Worm (Caenorhabditis elegans) whole organism, L2 larva: ENCODE results near the gene daf-9.
A peak's percentile ranks its signal among the peaks of the same experiment; 100 is the strongest.

Experiments used
- C34F6.9 ChIP-seq: fragments of 150-350 bp; optimal IDR thresholded peaks from 2 replicates; lab custom pipeline; 2014; ENCODE audit warnings: missing biosample characterization, missing genetic modification characterization
- F13H6.1 ChIP-seq: sonication (generic microtip); optimal IDR thresholded peaks from 2 replicates; lab custom pipeline; 2016; ENCODE audit warnings: missing genetic modification characterization, missing compliant biosample characterization
- R02D3.7 ChIP-seq: fragments of 150-350 bp; optimal IDR thresholded peaks from 2 replicates; lab custom pipeline; 2014; ENCODE audit warnings: missing biosample characterization, missing genetic modification characterization
- Y55F3AM.14 ChIP-seq: fragments of 200-800 bp; sonication (Bioruptor generic); optimal IDR thresholded peaks from 2 replicates; lab custom pipeline; 2018; ENCODE audit warnings: mild to moderate bottlenecking, missing genetic modification characterization, missing compliant biosample characterization
- alr-1 ChIP-seq: fragments of 150-350 bp; optimal IDR thresholded peaks from 2 replicates; lab custom pipeline; 2014; ENCODE audit warnings: missing biosample characterization, missing genetic modification characterization
- aly-2 ChIP-seq: fragments of 150-350 bp; optimal IDR thresholded peaks from 2 replicates; lab custom pipeline; 2014; ENCODE audit warnings: missing biosample characterization, missing genetic modification characterization
- ama-1 ChIP-seq: fragments of 150-350 bp; optimal IDR thresholded peaks from 2 replicates; lab custom pipeline; 2018; ENCODE audit warnings: inconsistent platforms
- blmp-1 ChIP-seq: sonication (generic microtip); optimal IDR thresholded peaks from 2 replicates; lab custom pipeline; 2017; ENCODE audit warnings: missing genetic modification characterization, mild to moderate bottlenecking, missing compliant biosample characterization, antibody characterized with exemption, moderate library complexity; ENCODE audit not compliant: insufficient read depth
- ceh-16 ChIP-seq: fragments of 150-350 bp; optimal IDR thresholded peaks from 2 replicates; lab custom pipeline; 2014; ENCODE audit warnings: missing biosample characterization, missing genetic modification characterization
- ceh-82 ChIP-seq: fragments of 150-350 bp; optimal IDR thresholded peaks from 2 replicates; lab custom pipeline; 2014; ENCODE audit warnings: missing biosample characterization, missing genetic modification characterization
- crh-2 ChIP-seq: sonication (generic microtip); optimal IDR thresholded peaks from 2 replicates; lab custom pipeline; 2017; ENCODE audit warnings: missing biosample characterization, missing genetic modification characterization
- dmd-4 ChIP-seq: sonication (generic microtip); optimal IDR thresholded peaks from 2 replicates; lab custom pipeline; 2017; ENCODE audit warnings: missing biosample characterization, missing genetic modification characterization
- egl-27 ChIP-seq: sonication (generic microtip); optimal IDR thresholded peaks from 3 replicates; lab custom pipeline; 2017; ENCODE audit warnings: missing biosample characterization, missing genetic modification reagents, missing genetic modification characterization
- elt-3 ChIP-seq: sonication (generic microtip); optimal IDR thresholded peaks from 2 replicates; lab custom pipeline; 2017; ENCODE audit warnings: missing biosample characterization, missing genetic modification characterization
- fos-1 ChIP-seq: fragments of 150-350 bp; optimal IDR thresholded peaks from 2 replicates; lab custom pipeline; 2014; ENCODE audit warnings: missing biosample characterization, missing genetic modification characterization
- gmeb-1 ChIP-seq: fragments of 150-350 bp; optimal IDR thresholded peaks from 2 replicates; lab custom pipeline; 2014; ENCODE audit warnings: missing biosample characterization, missing genetic modification characterization
- lin-11 ChIP-seq: fragments of 150-350 bp; sonication (generic microtip); optimal IDR thresholded peaks from 2 replicates; lab custom pipeline; 2014; ENCODE audit warnings: missing biosample characterization, missing genetic modification characterization, inconsistent platforms, mixed read lengths
- lin-39 ChIP-seq: fragments of 150-350 bp; optimal IDR thresholded peaks from 2 replicates; lab custom pipeline; 2014; ENCODE audit warnings: missing biosample characterization, missing genetic modification reagents, missing genetic modification characterization
- lsy-2 ChIP-seq, 2 experiments: fragments of 150-350 bp in 1 of 2; sonication (generic microtip) in 1 of 2; optimal IDR thresholded peaks; 2 replicates each; lab custom pipeline; 2014 to 2017; ENCODE audit warnings: missing biosample characterization in 2 of 2, missing genetic modification characterization in 2 of 2
- mbf-1 ChIP-seq: sonication (generic microtip); optimal IDR thresholded peaks from 2 replicates; lab custom pipeline; 2017; ENCODE audit warnings: missing biosample characterization, missing genetic modification characterization
- mdl-1 ChIP-seq, 2 experiments: fragments of 150-350 bp in 1 of 2; sonication (generic microtip) in 1 of 2; optimal IDR thresholded peaks; 2 replicates each; lab custom pipeline; 2017; ENCODE audit warnings: missing biosample characterization in 2 of 2, missing genetic modification characterization in 2 of 2
- nhr-11 ChIP-seq: fragments of 150-350 bp; optimal IDR thresholded peaks from 2 replicates; lab custom pipeline; 2014; ENCODE audit warnings: missing biosample characterization, missing genetic modification characterization
- nhr-129 ChIP-seq: fragments of 150-350 bp; optimal IDR thresholded peaks from 2 replicates; lab custom pipeline; 2014; ENCODE audit warnings: missing biosample characterization, missing genetic modification characterization
- nhr-21 ChIP-seq: fragments of 150-350 bp; optimal IDR thresholded peaks from 2 replicates; lab custom pipeline; 2014; ENCODE audit warnings: missing biosample characterization, missing genetic modification characterization
- nhr-23 ChIP-seq: fragments of 150-350 bp; optimal IDR thresholded peaks from 2 replicates; lab custom pipeline; 2014; ENCODE audit warnings: missing biosample characterization, missing genetic modification reagents, missing genetic modification characterization
- nhr-237 ChIP-seq: fragments of 150-350 bp; optimal IDR thresholded peaks from 2 replicates; lab custom pipeline; 2014; ENCODE audit warnings: missing biosample characterization, missing genetic modification characterization
- nhr-25 ChIP-seq: fragments of 150-350 bp; sonication (generic microtip); optimal IDR thresholded peaks from 3 replicates; lab custom pipeline; 2014; ENCODE audit warnings: missing biosample characterization, missing genetic modification characterization
- nhr-6 ChIP-seq: fragments of 150-350 bp; optimal IDR thresholded peaks from 2 replicates; lab custom pipeline; 2014; ENCODE audit warnings: missing biosample characterization, missing genetic modification characterization
- nhr-77 ChIP-seq: fragments of 150-350 bp; optimal IDR thresholded peaks from 2 replicates; lab custom pipeline; 2014; ENCODE audit warnings: missing biosample characterization, missing genetic modification characterization
- sem-4 ChIP-seq: fragments of 150-350 bp; optimal IDR thresholded peaks from 2 replicates; lab custom pipeline; 2014; ENCODE audit warnings: missing biosample characterization, missing genetic modification reagents, missing genetic modification characterization
- skn-1 ChIP-seq: sonication (generic microtip); optimal IDR thresholded peaks from 2 replicates; lab custom pipeline; 2017; ENCODE audit warnings: missing biosample characterization, missing genetic modification characterization
- sma-3 ChIP-seq: sonication (generic microtip); optimal IDR thresholded peaks from 2 replicates; lab custom pipeline; 2016; ENCODE audit warnings: missing genetic modification reagents, missing genetic modification characterization, missing compliant biosample characterization
- sma-9 ChIP-seq, 2 experiments: fragments of 150-350 bp in 1 of 2; sonication (generic microtip) in 1 of 2; optimal IDR thresholded peaks; 2 replicates each; lab custom pipeline; 2014 to 2016; ENCODE audit warnings: missing genetic modification characterization in 2 of 2, mild to moderate bottlenecking in 1 of 2, missing biosample characterization in 1 of 2, missing compliant biosample characterization in 1 of 2, missing genetic modification reagents in 1 of 2, moderate library complexity in 1 of 2
- unc-39 ChIP-seq: fragments of 150-350 bp; optimal IDR thresholded peaks from 2 replicates; lab custom pipeline; 2014; ENCODE audit warnings: missing biosample characterization, missing genetic modification characterization
- unc-55 ChIP-seq: fragments of 150-350 bp; sonication (generic microtip); optimal IDR thresholded peaks from 3 replicates; lab custom pipeline; 2014; ENCODE audit warnings: missing biosample characterization, missing genetic modification reagents, missing genetic modification characterization
- unc-62 ChIP-seq: fragments of 150-350 bp; optimal IDR thresholded peaks from 2 replicates; lab custom pipeline; 2014; ENCODE audit warnings: missing biosample characterization, missing genetic modification reagents, missing genetic modification characterization
- zag-1 ChIP-seq: fragments of 150-350 bp; optimal IDR thresholded peaks from 2 replicates; lab custom pipeline; 2014; ENCODE audit warnings: missing biosample characterization, missing genetic modification characterization
- ztf-1 ChIP-seq: fragments of 200-800 bp; sonication (Bioruptor generic); conservative IDR thresholded peaks from 2 replicates; pipeline ENCODE4 v1.3.6; 2022; ENCODE audit warnings: missing genetic modification characterization, missing compliant biosample characterization
- ztf-11 ChIP-seq: sonication (generic microtip); optimal IDR thresholded peaks from 2 replicates; lab custom pipeline; 2017; ENCODE audit warnings: missing biosample characterization, missing genetic modification characterization
- ztf-4 ChIP-seq: fragments of 150-350 bp; optimal IDR thresholded peaks from 2 replicates; lab custom pipeline; 2014; ENCODE audit warnings: missing biosample characterization, missing genetic modification characterization

daf-9 gene

DNA sequence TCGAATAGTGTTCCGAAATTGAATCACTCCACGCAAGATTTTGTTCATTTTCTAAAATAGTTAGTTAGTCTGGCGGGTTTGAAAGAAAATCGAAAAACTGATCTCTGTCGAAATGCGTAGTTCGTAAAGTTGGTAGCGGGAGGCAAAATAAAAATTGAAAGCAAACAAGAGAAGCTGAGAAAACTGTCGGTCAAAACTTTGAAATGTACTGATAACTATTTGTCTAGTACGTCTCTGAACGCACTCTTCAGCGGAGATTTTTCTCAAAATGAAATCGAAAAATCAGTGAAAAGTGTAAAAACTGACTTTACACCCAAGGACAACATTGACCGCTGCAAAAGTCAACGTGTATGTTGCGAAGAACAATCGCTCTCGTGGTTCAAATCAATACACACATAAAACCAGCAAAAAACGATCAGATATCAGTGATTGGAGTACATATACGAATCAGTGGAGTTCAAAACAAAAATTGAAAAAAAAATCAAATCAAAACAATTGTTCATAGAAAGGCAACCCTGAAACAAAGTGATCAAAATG lies 8.0 kb downstream of the daf-9 start, which contains the start of gene bca-1:
Gene bca-1, minus strand, starts transcription at position 51 of the 537 bp plus-strand sequence.
- TF ChIP-seq nhr-21 (tag; lab: Kevin White, UChicago) (peak; percentile 27), ama-1 (lab: Kevin White, UChicago) (peak; percentile 12), nhr-11 (tag; lab: Kevin White, UChicago) (no peak), zag-1 (no peak), nhr-77 (no peak), C34F6.9 (peak; percentile 39), fos-1 (peak; percentile 31), unc-39 (tag; lab: Kevin White, UChicago) (no peak), ceh-16 (no peak), lin-39 (no peak), nhr-129 (peak; percentile 79), ztf-4 (tag; lab: Kevin White, UChicago) (no peak), sma-3 (GFP tag; lab: Kevin White, UChicago) (no peak), sma-9 (GFP tag; optimal IDR thresholded peaks at IDR 0.05; lab: Kevin White, UChicago) (peak; percentile 80), sma-9 (tag; optimal IDR thresholded peaks at IDR 0.05; lab: Kevin White, UChicago) (no peak), nhr-6 (tag; lab: Kevin White, UChicago) (peak; percentile 26), nhr-25 (peak; percentile 69), crh-2 (tag; lab: Kevin White, UChicago) (peak; percentile 59), blmp-1 (peak; percentile 88), F13H6.1 (tag; lab: Kevin White, UChicago) (peak; percentile 27), egl-27 (no peak), lsy-2 (tag; optimal IDR thresholded peaks at IDR 0.05; lab: Kevin White, UChicago) (peak in 1 of 2 experiments; percentile 48)

DNA sequence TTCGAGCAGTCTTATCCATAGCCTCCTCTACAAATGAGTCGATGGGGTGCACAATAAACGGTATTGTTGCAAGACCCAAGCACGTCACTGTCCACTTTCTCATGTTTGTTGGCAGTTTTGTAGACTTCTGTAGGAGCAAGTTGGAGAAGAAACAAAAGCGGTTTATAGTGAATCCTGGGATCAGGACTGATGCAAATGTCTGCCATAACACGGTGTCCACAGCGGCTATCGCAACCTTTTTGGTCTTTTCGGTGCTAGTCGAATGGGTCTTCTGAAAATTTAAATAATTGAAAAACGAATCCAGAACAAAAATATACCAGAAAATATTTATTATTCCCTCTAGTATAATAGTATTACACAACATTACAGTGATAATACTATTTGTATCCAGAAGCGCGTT lies 8.6 kb downstream of the daf-9 start:
- TF ChIP-seq Y55F3AM.14 (GFP tag; lab: Kevin White, UChicago): no peak
- no peak for TF ChIP-seq nhr-21 (tag; lab: Kevin White, UChicago)
- no peak for TF ChIP-seq elt-3 (tag; lab: Kevin White, UChicago)
- no peak for TF ChIP-seq mdl-1 (tag; optimal IDR thresholded peaks at IDR 0.05; lab: Kevin White, UChicago)
- TF ChIP-seq gmeb-1 (tag; lab: Kevin White, UChicago): no peak
- no peak for TF ChIP-seq ceh-82 (tag; lab: Kevin White, UChicago)
- TF ChIP-seq nhr-25: no peak
- no peak for TF ChIP-seq unc-39 (tag; lab: Kevin White, UChicago)
- no peak for TF ChIP-seq dmd-4 (tag; lab: Kevin White, UChicago)
- no peak for TF ChIP-seq unc-62
- TF ChIP-seq lin-11 (tag; lab: Kevin White, UChicago): no peak
- TF ChIP-seq crh-2 (tag; lab: Kevin White, UChicago): no peak
- no peak for TF ChIP-seq nhr-237 (tag; lab: Kevin White, UChicago)
- no peak for TF ChIP-seq sem-4
- TF ChIP-seq ama-1 (lab: Kevin White, UChicago): no peak
- no peak for TF ChIP-seq ztf-11 (tag; lab: Kevin White, UChicago)
- TF ChIP-seq C34F6.9: no peak
- TF ChIP-seq ztf-1 (GFP tag; lab: Robert Waterston, UW): no peak
- no peak for TF ChIP-seq aly-2
- no peak for TF ChIP-seq zag-1

DNA sequence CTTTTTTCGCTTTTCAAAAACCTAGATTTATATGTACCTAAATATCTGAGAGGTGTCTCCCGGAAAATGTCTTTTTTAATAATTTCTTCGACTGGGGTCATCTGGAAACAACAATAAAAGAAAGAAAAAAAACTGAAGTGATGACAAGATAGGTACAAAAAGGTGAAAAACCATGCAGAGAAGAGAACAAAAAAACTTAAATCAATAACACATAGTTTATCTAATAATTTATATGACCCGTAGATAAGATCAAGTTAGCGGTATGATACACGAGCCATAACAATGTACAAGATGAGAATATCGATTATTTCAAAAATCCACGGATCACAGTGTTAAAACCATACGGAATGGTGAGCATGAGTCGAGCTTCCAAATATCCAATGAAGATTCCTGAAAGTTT lies 9.6 kb downstream of the daf-9 start, which contains the start of gene mtp-18:
Gene mtp-18, minus strand, starts transcription at position 101 of the 400 bp plus-strand sequence.
- TF ChIP-seq R02D3.7 (no peak), mbf-1 (tag; lab: Kevin White, UChicago) (no peak), ztf-4 (tag; lab: Kevin White, UChicago) (no peak), ceh-82 (tag; lab: Kevin White, UChicago) (no peak), alr-1 (tag; lab: Kevin White, UChicago) (no peak), unc-55 (GFP tag; lab: Kevin White, UChicago) (no peak), nhr-25 (no peak), nhr-77 (no peak), lin-39 (no peak), nhr-129 (no peak), blmp-1 (no peak), nhr-23 (tag; lab: Kevin White, UChicago) (no peak), nhr-6 (tag; lab: Kevin White, UChicago) (no peak), ceh-16 (no peak), aly-2 (no peak), ama-1 (lab: Kevin White, UChicago) (no peak), sem-4 (no peak), nhr-11 (tag; lab: Kevin White, UChicago) (no peak), skn-1 (no peak)
